Worm (Caenorhabditis elegans): Measurements from ENCODE around the gene golg-2.

Gene golg-2

ce11 chrII:5042381-5042930, 2.6 kb upstream of the golg-2 start:
- no peak for TF ChIP-seq pqm-1 (tag; optimal IDR thresholded peaks at IDR 0.05)
- peak in 1 of 2 experiments; percentile 85 for TF ChIP-seq unc-62 (GFP tag; optimal IDR thresholded peaks at IDR 0.05 in 1 of 2)
- TF ChIP-seq unc-62 (tag; optimal IDR thresholded peaks at IDR 0.05) = no peak
- TF ChIP-seq dmd-8 (GFP tag; IDR thresholded peaks at IDR 0.05) = no peak
- TF ChIP-seq fkh-10 (GFP tag; optimal IDR thresholded peaks at IDR 0.05) = peak; percentile 9
- TF ChIP-seq lsy-2 (tag; optimal IDR thresholded peaks at IDR 0.05) = peak in 1 of 2 experiments; percentile 38

ce11 chrII:5040631-5041156, 803 bp upstream of the golg-2 start, which contains the start of gene F33G12.7:
F33G12.7 (minus strand) TSS chrII:5040681.
- TF ChIP-seq lin-38 (GFP tag; IDR thresholded peaks at IDR 0.05) (peak; percentile 31; the same call in 1 of the 2 replicates), skn-1 (tag; optimal IDR thresholded peaks at IDR 0.05) (no peak), spr-3 (GFP tag; optimal IDR thresholded peaks at IDR 0.05) (no peak), dmd-6 (GFP tag; IDR thresholded peaks at IDR 0.05) (no peak), T20F7.1 (GFP tag; optimal IDR thresholded peaks at IDR 0.05) (no peak), madf-9 (GFP tag; conservative IDR thresholded peaks at IDR 0.05) (no peak), lsy-2 (tag; optimal IDR thresholded peaks at IDR 0.05) (peak in 1 of 2 experiments; percentile 33)

ce11 chrII:5036128-5036527, 3.8 kb downstream of the golg-2 start, which contains the start of gene lrr-1:
lrr-1 (minus strand) TSS chrII:5036439.
- TF ChIP-seq arid-1 (GFP tag; conservative IDR thresholded peaks at IDR 0.05) (0 out of 2 replicates have a peak, but pooled peaks have one; percentile 29), unc-62 (GFP tag; optimal IDR thresholded peaks at IDR 0.05 in 1 of 2) (peak in 1 of 2 experiments; percentile 85), unc-62 (tag; optimal IDR thresholded peaks at IDR 0.05) (no peak), Y48G9A.11 (GFP tag; IDR thresholded peaks at IDR 0.05) (no peak)

- TF ChIP-seq arid-1 (GFP tag; conservative IDR thresholded peaks at IDR 0.05) = no peak
- no peak for TF ChIP-seq F10B5.3 (tag; optimal IDR thresholded peaks at IDR 0.05)
- TF ChIP-seq tra-1 (GFP tag; IDR thresholded peaks at IDR 0.05) = no peak
- TF ChIP-seq ceh-62 (tag; optimal IDR thresholded peaks at IDR 0.05) = no peak
- TF ChIP-seq ceh-28 (tag; optimal IDR thresholded peaks at IDR 0.05) = no peak
- TF ChIP-seq F26F4.8 (GFP tag; conservative IDR thresholded peaks at IDR 0.05) = no peak
- no peak for TF ChIP-seq unc-39 (tag; optimal IDR thresholded peaks at IDR 0.05)
- TF ChIP-seq snpc-1.2 (GFP tag; IDR thresholded peaks at IDR 0.05) = no peak
- TF ChIP-seq aha-1 (tag) = no peak
- no peak for TF ChIP-seq nhr-25 (tag; optimal IDR thresholded peaks at IDR 0.05; ENCODE audit: borderline replicate concordance, insufficient read depth)
- TF ChIP-seq nhr-111 (GFP tag; optimal IDR thresholded peaks at IDR 0.05) = no peak
- TF ChIP-seq sdz-12 (GFP tag; optimal IDR thresholded peaks at IDR 0.05) = no peak
- no peak for TF ChIP-seq daf-12 (tag; optimal IDR thresholded peaks at IDR 0.05)
- no peak for TF ChIP-seq zip-2 (tag; optimal IDR thresholded peaks at IDR 0.05)
- no peak for TF ChIP-seq snpc-4 (tag; optimal IDR thresholded peaks at IDR 0.05)
Measured at ce11 chrII:5033935-5034334, 6.0 kb downstream of the golg-2 start, which contains the start of gene F33G12.3. F33G12.3 (minus strand) TSS chrII:5034035.

- TF ChIP-seq F10B5.3 (tag; optimal IDR thresholded peaks at IDR 0.05) (peak; percentile 25), ZK337.2 (GFP tag; IDR thresholded peaks at IDR 0.05) (no peak), T26A8.4 (GFP tag; IDR thresholded peaks at IDR 0.05) (peak; percentile 84), tra-1 (GFP tag; IDR thresholded peaks at IDR 0.05) (peak; percentile 82), zfp-2 (tag; optimal IDR thresholded peaks at IDR 0.05) (peak; percentile 19), skn-1 (tag; optimal IDR thresholded peaks at IDR 0.05) (no peak), nhr-41 (GFP tag; IDR thresholded peaks at IDR 0.05) (peak; percentile 81), nhr-237 (tag; optimal IDR thresholded peaks at IDR 0.05) (no peak), Y5F2A.4 (GFP tag; optimal IDR thresholded peaks at IDR 0.05) (peak; percentile 80), F26F4.8 (GFP tag; conservative IDR thresholded peaks at IDR 0.05) (peak; percentile 72; the same call in 1 of the 2 replicates), lin-13 (GFP tag; optimal IDR thresholded peaks at IDR 0.05) (peak; percentile 60), lir-3 (tag; optimal IDR thresholded peaks at IDR 0.05) (peak; percentile 15), nhr-25 (tag; optimal IDR thresholded peaks at IDR 0.05; ENCODE audit: borderline replicate concordance, insufficient read depth) (peak; percentile 70), gei-8 (GFP tag; optimal IDR thresholded peaks at IDR 0.05) (peak; percentile 68), ceh-44 (GFP tag; IDR thresholded peaks at IDR 0.05) (peak; percentile 59; the same call in 1 of the 2 replicates), sdz-12 (GFP tag; optimal IDR thresholded peaks at IDR 0.05) (peak; percentile 82), daf-8 (GFP tag; IDR thresholded peaks at IDR 0.05) (0 out of 2 replicates have a peak, but pooled peaks have one; percentile 21), egl-43 (GFP tag; IDR thresholded peaks at IDR 0.05) (peak; percentile 94), arid-1 (GFP tag; conservative IDR thresholded peaks at IDR 0.05) (peak; percentile 84), aha-1 (tag) (peak; percentile 98), lin-38 (GFP tag; IDR thresholded peaks at IDR 0.05) (peak; percentile 84), lim-7 (GFP tag; IDR thresholded peaks at IDR 0.05) (peak; percentile 94), nhr-10 (tag; optimal IDR thresholded peaks at IDR 0.05) (no peak)
Measured at ce11 chrII:5032669-5033068, 7.2 kb downstream of the golg-2 start.

Measured in whole organism, L4 larva.